Fruit fly (Drosophila melanogaster) whole organism, embryonic: ENCODE measurements around the gene mldr.

Source experiments
- Ada2b ChIP-seq: fragments of 200-800 bp; sonication (Bioruptor generic); IDR thresholded peaks from 2 replicates; pipeline ENCODE4 v1.3.6; 2022; ENCODE audit warnings: missing biosample characterization, missing genetic modification characterization
- Atf6 ChIP-seq: fragments of 200-800 bp; sonication (Bioruptor generic); IDR thresholded peaks from 2 replicates; pipeline ENCODE4 v1.3.6; 2022; ENCODE audit warnings: missing biosample characterization, missing genetic modification characterization
- CG10321 ChIP-seq: fragments of 200-800 bp; sonication (Bioruptor generic); IDR thresholded peaks from 2 replicates; pipeline ENCODE4 v1.3.6; 2022; ENCODE audit warnings: missing biosample characterization, missing genetic modification characterization
- CG13123 ChIP-seq: fragments of 200-800 bp; sonication (Bioruptor generic); optimal IDR thresholded peaks from 2 replicates; lab custom pipeline; 2016; ENCODE audit warnings: missing biosample characterization, missing genetic modification characterization
- CG13624 ChIP-seq: fragments of 200-800 bp; sonication (Bioruptor generic); optimal IDR thresholded peaks from 2 replicates; lab custom pipeline; 2016; ENCODE audit warnings: missing biosample characterization, missing genetic modification characterization
- CG13894 ChIP-seq: fragments of 200-800 bp; sonication (Bioruptor generic); optimal IDR thresholded peaks from 3 replicates; lab custom pipeline; 2018; ENCODE audit warnings: missing biosample characterization, mild to moderate bottlenecking, missing genetic modification characterization, moderate library complexity
- CG14860 ChIP-seq: fragments of 200-800 bp; sonication (Bioruptor generic); IDR thresholded peaks from 3 replicates; pipeline ENCODE4 v1.3.6; 2022; ENCODE audit warnings: missing biosample characterization, missing genetic modification characterization; ENCODE audit not compliant: partially characterized antibody
- CG15601 ChIP-seq: fragments of 200-800 bp; sonication (Bioruptor generic); optimal IDR thresholded peaks from 3 replicates; lab custom pipeline; 2019; ENCODE audit warnings: missing biosample characterization, mild to moderate bottlenecking, missing genetic modification characterization, moderate library complexity
- CG17359 ChIP-seq: fragments of 200-800 bp; sonication (Bioruptor generic); optimal IDR thresholded peaks from 3 replicates; lab custom pipeline; 2018; ENCODE audit warnings: missing biosample characterization, mild to moderate bottlenecking, missing genetic modification characterization, moderate library complexity
- CG17802 ChIP-seq: fragments of 200-800 bp; sonication (Bioruptor generic); optimal IDR thresholded peaks from 2 replicates; lab custom pipeline; 2018; ENCODE audit warnings: missing biosample characterization, mild to moderate bottlenecking, missing genetic modification characterization, moderate library complexity
- CG18619 ChIP-seq: fragments of 200-800 bp; sonication (Bioruptor generic); optimal IDR thresholded peaks from 3 replicates; lab custom pipeline; 2017; ENCODE audit warnings: missing biosample characterization, mild to moderate bottlenecking, missing genetic modification characterization
- CG30431 ChIP-seq: fragments of 200-800 bp; sonication (Bioruptor generic); optimal IDR thresholded peaks from 2 replicates; lab custom pipeline; 2017; ENCODE audit warnings: missing biosample characterization, missing genetic modification characterization
- CG31388 ChIP-seq: fragments of 200-800 bp; sonication (Bioruptor generic); optimal IDR thresholded peaks from 2 replicates; lab custom pipeline; 2016; ENCODE audit warnings: missing biosample characterization, missing genetic modification characterization
- CG32532 ChIP-seq: fragments of 200-800 bp; sonication (Bioruptor generic); IDR thresholded peaks from 2 replicates; pipeline ENCODE4 v1.3.6; 2022; ENCODE audit warnings: missing biosample characterization, missing genetic modification characterization
- CG34422 ChIP-seq: fragments of 200-800 bp; sonication (Bioruptor generic); IDR thresholded peaks from 3 replicates; pipeline ENCODE4 v1.3.6; 2022; ENCODE audit warnings: missing biosample characterization, missing genetic modification characterization
- CG7745 ChIP-seq: fragments of 200-800 bp; sonication (Bioruptor generic); optimal IDR thresholded peaks from 2 replicates; lab custom pipeline; 2018; ENCODE audit warnings: missing biosample characterization, mild to moderate bottlenecking, missing genetic modification characterization, moderate library complexity
- CG7987 ChIP-seq: fragments of 200-800 bp; sonication (Bioruptor generic); optimal IDR thresholded peaks from 2 replicates; lab custom pipeline; 2018; ENCODE audit warnings: missing biosample characterization, mild to moderate bottlenecking, missing genetic modification characterization, moderate library complexity
- CkIIα-i1 ChIP-seq: fragments of 200-800 bp; sonication (Bioruptor generic); IDR thresholded peaks from 2 replicates; pipeline ENCODE4 v1.3.6; 2022; ENCODE audit warnings: missing biosample characterization, missing genetic modification characterization
- CoRest ChIP-seq: fragments of 200-800 bp; sonication (Bioruptor generic); optimal IDR thresholded peaks from 3 replicates; lab custom pipeline; 2018; ENCODE audit warnings: missing biosample characterization, mild to moderate bottlenecking, missing genetic modification characterization, moderate library complexity
- D19A ChIP-seq: fragments of 200-800 bp; optimal IDR thresholded peaks from 3 replicates; lab custom pipeline; 2019; ENCODE audit warnings: missing biosample characterization, mild to moderate bottlenecking, missing genetic modification characterization, moderate library complexity
- Eip74EF ChIP-seq, 2 experiments: fragments of 200-800 bp in 1 of 2; fragments of >200 bp in 1 of 2; sonication (Bioruptor generic) in 1 of 2; optimal IDR thresholded peaks; 2 replicates each; lab custom pipeline; 2017 to 2019; ENCODE audit warnings: missing biosample characterization in 2 of 2, missing genetic modification characterization in 2 of 2, mild to moderate bottlenecking in 1 of 2, moderate library complexity in 1 of 2
- Ets65A ChIP-seq: fragments of 200-800 bp; sonication (Bioruptor generic); peaks from one replicate; lab custom pipeline; 2016; ENCODE audit warnings: missing biosample characterization, missing genetic modification characterization
- GATAe ChIP-seq: fragments of 200-800 bp; sonication (Bioruptor generic); conservative IDR thresholded peaks from 2 replicates; pipeline ENCODE4 v1.3.6; 2022; ENCODE audit warnings: missing biosample characterization, missing genetic modification characterization
- Hr78 ChIP-seq, 2 experiments: fragments of 200-800 bp in 1 of 2; fragments of >200 bp in 1 of 2; sonication (Bioruptor generic) in 1 of 2; optimal IDR thresholded peaks; 2 replicates each; lab custom pipeline; 2017 to 2019; ENCODE audit warnings: missing biosample characterization in 2 of 2, missing genetic modification characterization in 2 of 2, mild to moderate bottlenecking in 1 of 2, moderate library complexity in 1 of 2
- Jarid2 ChIP-seq: fragments of 200-800 bp; sonication (Bioruptor generic); optimal IDR thresholded peaks from 3 replicates; lab custom pipeline; 2017; ENCODE audit warnings: mild to moderate bottlenecking, missing biosample characterization, missing genetic modification reagents, missing genetic modification characterization
- Lim3 ChIP-seq: fragments of 200-800 bp; sonication (Bioruptor generic); IDR thresholded peaks from 2 replicates; pipeline ENCODE4 v1.3.6; 2022; ENCODE audit warnings: missing biosample characterization, missing genetic modification characterization
- Neu2 ChIP-seq: fragments of 200-800 bp; sonication (Bioruptor generic); optimal IDR thresholded peaks from 3 replicates; lab custom pipeline; 2016; ENCODE audit warnings: missing biosample characterization, missing genetic modification characterization, borderline replicate concordance
- Nf-YC ChIP-seq: fragments of 200-800 bp; optimal IDR thresholded peaks from 3 replicates; lab custom pipeline; 2019; ENCODE audit warnings: missing biosample characterization, mild to moderate bottlenecking, missing genetic modification characterization, moderate library complexity
- Ptx1 ChIP-seq: fragments of 200-800 bp; sonication (Bioruptor generic); IDR thresholded peaks from 2 replicates; pipeline ENCODE4 v1.3.6; 2022; ENCODE audit warnings: missing biosample characterization, missing genetic modification characterization
- Rx ChIP-seq: fragments of 200-800 bp; sonication (Bioruptor generic); IDR thresholded peaks from 2 replicates; pipeline ENCODE4 v1.3.6; 2022; ENCODE audit warnings: missing biosample characterization, missing genetic modification characterization
- Taf1 ChIP-seq: fragments of 200-800 bp; sonication (Bioruptor generic); IDR thresholded peaks from 2 replicates; pipeline ENCODE4 v1.3.6; 2022; ENCODE audit warnings: missing biosample characterization, missing genetic modification characterization
- Trl ChIP-seq, 3 experiments: fragments of >200 bp in 2 of 3; fragments of 200-800 bp in 1 of 3; sonication (Bioruptor generic) in 1 of 3; optimal IDR thresholded peaks; 2 replicates in 1 of 3; 3 replicates in 2 of 3; lab custom pipeline; 2016 to 2017; ENCODE audit warnings: missing biosample characterization in 1 of 3, missing genetic modification characterization in 1 of 3
- bigmax ChIP-seq: fragments of 200-800 bp; sonication (Bioruptor generic); optimal IDR thresholded peaks from 2 replicates; lab custom pipeline; 2018; ENCODE audit warnings: missing biosample characterization, mild to moderate bottlenecking, missing genetic modification characterization
- br ChIP-seq: fragments of >200 bp; optimal IDR thresholded peaks from 2 replicates; lab custom pipeline; 2017
- dmrt11E ChIP-seq: fragments of 200-800 bp; sonication (Bioruptor generic); optimal IDR thresholded peaks from 3 replicates; lab custom pipeline; 2018; ENCODE audit warnings: missing biosample characterization, mild to moderate bottlenecking, missing genetic modification characterization, moderate library complexity
- en ChIP-seq: fragments of 200-800 bp; sonication (Bioruptor generic); optimal IDR thresholded peaks from 2 replicates; lab custom pipeline; 2016; ENCODE audit warnings: missing biosample characterization, missing genetic modification characterization
- gcm ChIP-seq: fragments of 200-800 bp; sonication (Bioruptor generic); optimal IDR thresholded peaks from 2 replicates; lab custom pipeline; 2019; ENCODE audit warnings: missing biosample characterization, mild to moderate bottlenecking, missing genetic modification characterization, moderate library complexity
- gro ChIP-seq: fragments of 200-800 bp; sonication (Bioruptor generic); optimal IDR thresholded peaks from 2 replicates; lab custom pipeline; 2016; ENCODE audit warnings: missing biosample characterization, missing genetic modification characterization
- gsb ChIP-seq: fragments of 200-800 bp; sonication (Bioruptor generic); IDR thresholded peaks from 2 replicates; pipeline ENCODE4 v1.3.6; 2022; ENCODE audit warnings: missing biosample characterization, missing genetic modification characterization
- lab ChIP-seq: fragments of 200-800 bp; sonication (Bioruptor generic); optimal IDR thresholded peaks from 3 replicates; lab custom pipeline; 2017; ENCODE audit warnings: missing biosample characterization, missing genetic modification characterization, mild to moderate bottlenecking, moderate library complexity, missing genetic modification reagents
- lilli ChIP-seq: fragments of 200-800 bp; sonication (Bioruptor generic); optimal IDR thresholded peaks from 3 replicates; lab custom pipeline; 2016; ENCODE audit warnings: missing biosample characterization, missing genetic modification characterization
- luna ChIP-seq: fragments of 200-800 bp; sonication (Bioruptor generic); optimal IDR thresholded peaks from 2 replicates; lab custom pipeline; 2016; ENCODE audit warnings: missing biosample characterization, missing genetic modification characterization
- odd ChIP-seq: fragments of 200-800 bp; sonication (Bioruptor generic); optimal IDR thresholded peaks from 2 replicates; lab custom pipeline; 2017; ENCODE audit warnings: missing biosample characterization, mild to moderate bottlenecking, missing genetic modification characterization
- p53 ChIP-seq: fragments of 200-800 bp; sonication (Bioruptor generic); optimal IDR thresholded peaks from 2 replicates; lab custom pipeline; 2016; ENCODE audit warnings: missing biosample characterization, missing genetic modification characterization
- peb ChIP-seq: fragments of 200-800 bp; sonication (Bioruptor generic); IDR thresholded peaks from 2 replicates; pipeline ENCODE4 v1.3.6; 2022; ENCODE audit warnings: missing biosample characterization, missing genetic modification characterization
- psq ChIP-seq: fragments of 200-800 bp; sonication (Bioruptor generic); optimal IDR thresholded peaks from 2 replicates; lab custom pipeline; 2017; ENCODE audit warnings: missing biosample characterization, missing genetic modification characterization
- ranshi ChIP-seq: fragments of 200-800 bp; sonication (Bioruptor generic); IDR thresholded peaks from 2 replicates; pipeline ENCODE4 v1.3.6; 2022; ENCODE audit warnings: missing biosample characterization, missing genetic modification characterization
- sr ChIP-seq: fragments of 200-800 bp; sonication (Bioruptor generic); IDR thresholded peaks from 3 replicates; pipeline ENCODE4 v1.3.6; 2022; ENCODE audit warnings: missing biosample characterization, missing genetic modification characterization
- zfh1 ChIP-seq: fragments of 200-800 bp; sonication (Bioruptor generic); IDR thresholded peaks from 3 replicates; pipeline ENCODE4 v1.3.6; 2022; ENCODE audit warnings: missing biosample characterization, missing genetic modification characterization

The mldr gene

dm6 chrX:6339970-6340548 lies 49.0 kb downstream of the mldr start (continued):
- TF ChIP-seq en (GFP tag; lab: Kevin White, UChicago) (no peak), CG30431 (GFP tag; lab: Kevin White, UChicago) (no peak), CG18619 (GFP tag; lab: Kevin White, UChicago) (no peak), CG31388 (no peak), CG14860 (GFP tag; lab: Robert Waterston, UW) (no peak), br (lab: Kevin White, UChicago) (no peak), Ada2b (GFP tag; lab: Robert Waterston, UW) (peak; percentile 56), odd (no peak), dmrt11E (tag; lab: Kevin White, UChicago) (no peak), CkIIα-i1 (no peak), CG7745 (no peak), lilli (GFP tag; lab: Kevin White, UChicago) (peak; percentile 59), psq (GFP tag; lab: Kevin White, UChicago) (peak; percentile 93), D19A (tag; lab: Kevin White, UChicago) (peak; percentile 54), Hr78 (GFP tag; optimal IDR thresholded peaks at IDR 0.05; lab: Kevin White, UChicago) (peak in 1 of 2 experiments; percentile 54), p53 (GFP tag; lab: Kevin White, UChicago) (no peak), zfh1 (GFP tag; lab: Robert Waterston, UW) (peak; percentile 73), CG32532 (GFP tag; lab: Robert Waterston, UW) (peak; percentile 73), CG17359 (peak; percentile 78), peb (GFP tag; lab: Robert Waterston, UW) (0 out of 2 replicates have a peak, but pooled peaks have one; percentile 18), Atf6 (GFP tag; lab: Robert Waterston, UW) (peak; percentile 59), Eip74EF (GFP tag; optimal IDR thresholded peaks at IDR 0.05; lab: Kevin White, UChicago) (peak in 1 of 2 experiments; percentile 39), CG15601 (tag; lab: Kevin White, UChicago) (peak; percentile 46), gsb (no peak), Nf-YC (tag; lab: Kevin White, UChicago) (no peak), gcm (GFP tag; lab: Kevin White, UChicago) (peak; percentile 24), Rx (peak; percentile 56; the same call in 1 of the 2 replicates), CG13894 (no peak), Neu2 (GFP tag; lab: Kevin White, UChicago) (no peak), Jarid2 (peak; percentile 8), gro (GFP tag; lab: Kevin White, UChicago) (peak; percentile 65), CG13624 (GFP tag; lab: Kevin White, UChicago) (peak; percentile 22), sr (GFP tag; lab: Robert Waterston, UW) (no peak), ranshi (peak; percentile 58), CoRest (tag; lab: Kevin White, UChicago) (peak; percentile 22), GATAe (GFP tag; lab: Robert Waterston, UW) (no peak), Ptx1 (GFP tag; lab: Robert Waterston, UW) (peak; percentile 64), Ets65A (GFP tag; lab: Kevin White, UChicago) (peak; percentile 77), CG10321 (GFP tag; lab: Robert Waterston, UW) (no peak), CG7987 (no peak), Trl (optimal IDR thresholded peaks at IDR 0.05; lab: Kevin White, UChicago) (peak; percentile 20 to 21), Trl (GFP tag; optimal IDR thresholded peaks at IDR 0.05; lab: Kevin White, UChicago) (peak; percentile 11), Taf1 (GFP tag; lab: Robert Waterston, UW) (no peak), luna (no peak), CG17802 (peak; percentile 38), CG34422 (peak; percentile 64; the same call in 2 of the 3 replicates), CG13123 (GFP tag; lab: Kevin White, UChicago) (no peak), Lim3 (GFP tag; lab: Robert Waterston, UW) (no peak), bigmax (GFP tag; lab: Kevin White, UChicago) (no peak), lab (GFP tag; lab: Kevin White, UChicago) (peak; percentile 71)
